Worm (Caenorhabditis elegans): Measurements from ENCODE around the gene grl-10.

DNA sequence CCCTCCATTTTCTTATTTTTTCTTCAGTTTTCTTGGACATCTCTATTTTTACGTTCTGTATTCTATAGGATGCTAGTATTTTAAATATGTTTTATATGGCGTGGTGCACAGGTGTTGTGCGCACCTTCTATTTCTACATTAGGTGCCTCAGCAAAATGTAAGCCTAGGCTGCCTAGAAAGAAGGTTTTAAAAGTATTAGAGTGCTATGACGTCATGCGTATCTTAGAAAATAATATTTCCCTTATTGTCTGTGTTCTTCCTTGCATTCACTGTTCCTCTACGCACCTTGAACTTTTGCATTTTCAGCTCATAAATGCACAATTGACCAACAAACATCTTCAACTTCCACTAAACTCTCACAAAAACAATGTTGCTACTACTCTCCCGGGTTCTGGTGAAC, 3.4 kb upstream of the grl-10 start, which contains the start of gene frpr-3:
- TF ChIP-seq W03F9.2 (tag; optimal IDR thresholded peaks at IDR 0.05) = no peak
- TF ChIP-seq him-1 (tag; optimal IDR thresholded peaks at IDR 0.05) = no peak
- no peak for TF ChIP-seq dao-5 (tag; optimal IDR thresholded peaks at IDR 0.05)

Data from whole organism, L4/young adult.